Worm (Caenorhabditis elegans) whole organism, L4 larva: ENCODE results near the gene K10D11.3.

Experiments used
- ama-1 ChIP-seq: fragments of 150-350 bp; optimal IDR thresholded peaks from 2 replicates; lab custom pipeline; 2014; ENCODE audit warnings: inconsistent platforms, mixed read lengths
- ces-1 ChIP-seq: fragments of 150-350 bp; sonication (generic microtip); optimal IDR thresholded peaks from 4 replicates; lab custom pipeline; 2014; ENCODE audit warnings: missing biosample characterization, missing genetic modification reagents, missing genetic modification characterization
- fos-1 ChIP-seq: fragments of 150-350 bp; optimal IDR thresholded peaks from 2 replicates; lab custom pipeline; 2014; ENCODE audit warnings: missing biosample characterization, missing genetic modification characterization
- lin-29 ChIP-seq: fragments of 200-800 bp; sonication (Bioruptor generic); IDR thresholded peaks from 2 replicates; pipeline ENCODE4 v1.3.6; 2022; ENCODE audit warnings: missing genetic modification reagents, missing genetic modification characterization, missing compliant biosample characterization
- nhr-28 ChIP-seq: fragments of 150-350 bp; optimal IDR thresholded peaks from 2 replicates; lab custom pipeline; 2014; ENCODE audit warnings: missing biosample characterization, missing genetic modification characterization
- pha-4 ChIP-seq, 2 experiments: fragments of 150-350 bp in 1 of 2; fragments of 200-800 bp in 1 of 2; sonication (Bioruptor generic) in 1 of 2; IDR thresholded peaks in 1 of 2; optimal IDR thresholded peaks in 1 of 2; 2 replicates each; pipeline versions ENCODE4 v1.3.6 to Lab custom; 2014 to 2022; ENCODE audit warnings: missing genetic modification characterization in 2 of 2, missing genetic modification reagents in 2 of 2, missing biosample characterization in 1 of 2, missing compliant biosample characterization in 1 of 2
- saeg-2 ChIP-seq: fragments of 200-800 bp; sonication (Bioruptor generic); IDR thresholded peaks from 2 replicates; pipeline ENCODE4 v1.3.6; 2022; ENCODE audit warnings: missing genetic modification reagents, missing genetic modification characterization, missing compliant biosample characterization
- spr-3 ChIP-seq: fragments of 200-800 bp; sonication (Bioruptor generic); optimal IDR thresholded peaks from 2 replicates; lab custom pipeline; 2018; ENCODE audit warnings: mild to moderate bottlenecking, missing genetic modification characterization, missing compliant biosample characterization
- unc-130 ChIP-seq: sonication (generic microtip); optimal IDR thresholded peaks from 2 replicates; lab custom pipeline; 2016; ENCODE audit warnings: missing genetic modification reagents, missing genetic modification characterization, missing compliant biosample characterization
- unc-39 ChIP-seq: sonication (generic microtip); optimal IDR thresholded peaks from 2 replicates; lab custom pipeline; 2017; ENCODE audit warnings: missing biosample characterization, missing genetic modification characterization
- zag-1 ChIP-seq: fragments of 150-350 bp; optimal IDR thresholded peaks from 2 replicates; lab custom pipeline; 2014; ENCODE audit warnings: missing biosample characterization, missing genetic modification characterization
- ztf-7 ChIP-seq: fragments of 150-350 bp; optimal IDR thresholded peaks from 2 replicates; lab custom pipeline; 2014; ENCODE audit warnings: missing biosample characterization, missing genetic modification characterization

ce11 chrIV:13030467-13031299, 44.7 kb upstream of the K10D11.3 start:
- TF ChIP-seq lin-29 (GFP tag; lab: Robert Waterston, UW) (no peak), unc-130 (GFP tag; lab: Kevin White, UChicago) (no peak), saeg-2 (no peak), unc-39 (tag; lab: Kevin White, UChicago) (no peak), spr-3 (GFP tag; lab: Kevin White, UChicago) (no peak), ztf-7 (tag; lab: Kevin White, UChicago) (no peak), nhr-28 (peak; percentile 6), pha-4 (GFP tag; IDR thresholded peaks at IDR 0.05; lab: Robert Waterston, UW) (no peak), pha-4 (tag; optimal IDR thresholded peaks at IDR 0.05; lab: Kevin White, UChicago) (no peak), ces-1 (no peak), ama-1 (lab: Kevin White, UChicago) (no peak), fos-1 (tag; lab: Kevin White, UChicago) (no peak), zag-1 (tag; lab: Kevin White, UChicago) (no peak)
